Fruit fly (Drosophila melanogaster) whole organism, embryonic: ENCODE measurements around the gene CG15498.

Experiments used
- CG30431 ChIP-seq: fragments of 200-800 bp; sonication (Bioruptor generic); optimal IDR thresholded peaks from 2 replicates; lab custom pipeline; 2017; ENCODE audit warnings: missing biosample characterization, missing genetic modification characterization
- CG7271 ChIP-seq: fragments of 200-800 bp; sonication (Bioruptor generic); optimal IDR thresholded peaks from 2 replicates; lab custom pipeline; 2018; ENCODE audit warnings: missing biosample characterization, mild to moderate bottlenecking, missing genetic modification characterization, moderate library complexity
- CG9215 ChIP-seq: fragments of 200-800 bp; sonication (Bioruptor generic); IDR thresholded peaks from 2 replicates; pipeline ENCODE4 v1.3.6; 2022; ENCODE audit warnings: missing biosample characterization, missing genetic modification characterization
- CTCF ChIP-seq: fragments of 200-800 bp; sonication (Bioruptor generic); optimal IDR thresholded peaks from 2 replicates; lab custom pipeline; 2017; ENCODE audit warnings: missing biosample characterization, mild to moderate bottlenecking, missing genetic modification characterization, moderate library complexity
- Hr39 ChIP-seq: fragments of >200 bp; optimal IDR thresholded peaks from 2 replicates; lab custom pipeline; 2017
- ab ChIP-seq: fragments of 200-800 bp; sonication (Bioruptor generic); optimal IDR thresholded peaks from 2 replicates; lab custom pipeline; 2016; ENCODE audit warnings: missing biosample characterization, missing genetic modification characterization
- crol ChIP-seq: fragments of 200-800 bp; sonication (Bioruptor generic); IDR thresholded peaks from 2 replicates; pipeline ENCODE4 v1.3.6; 2022; ENCODE audit warnings: missing biosample characterization, missing genetic modification characterization
- gt ChIP-seq: fragments of 200-800 bp; sonication (Bioruptor generic); IDR thresholded peaks from 2 replicates; pipeline ENCODE4 v1.3.6; 2022; ENCODE audit warnings: missing biosample characterization, missing genetic modification characterization
- h ChIP-seq: fragments of >200 bp; optimal IDR thresholded peaks from 2 replicates; lab custom pipeline; 2017
- hkb ChIP-seq, 2 experiments: fragments of 200-800 bp in 1 of 2; fragments of >200 bp in 1 of 2; sonication (Bioruptor generic) in 1 of 2; IDR thresholded peaks in 1 of 2; optimal IDR thresholded peaks in 1 of 2; 2 replicates each; pipeline versions ENCODE4 v1.3.6 to Lab custom; 2017 to 2022; ENCODE audit warnings: missing biosample characterization in 1 of 2, missing genetic modification characterization in 1 of 2
- jing ChIP-seq: fragments of 200-800 bp; sonication (Bioruptor generic); optimal IDR thresholded peaks from 2 replicates; lab custom pipeline; 2018; ENCODE audit warnings: missing biosample characterization, mild to moderate bottlenecking, missing genetic modification characterization
- sd ChIP-seq: fragments of 200-800 bp; sonication (Bioruptor generic); optimal IDR thresholded peaks from 3 replicates; lab custom pipeline; 2018; ENCODE audit warnings: missing biosample characterization, mild to moderate bottlenecking, missing genetic modification characterization, moderate library complexity
- sens ChIP-seq: fragments of 200-800 bp; sonication (Bioruptor generic); peaks from one replicate; lab custom pipeline; 2016; ENCODE audit warnings: missing biosample characterization, missing genetic modification characterization
- wor ChIP-seq: fragments of 200-800 bp; sonication (Bioruptor generic); IDR thresholded peaks from 2 replicates; pipeline ENCODE4 v1.3.6; 2022; ENCODE audit warnings: missing biosample characterization, missing genetic modification characterization

- TF ChIP-seq jing (no peak), CTCF (GFP tag; lab: Kevin White, UChicago) (no peak), wor (no peak), gt (GFP tag; lab: Robert Waterston, UW) (no peak), hkb (optimal IDR thresholded peaks at IDR 0.05; lab: Kevin White, UChicago) (no peak), hkb (GFP tag; IDR thresholded peaks at IDR 0.05; lab: Robert Waterston, UW) (no peak), sens (no peak), CG30431 (no peak), CG7271 (no peak), CG9215 (GFP tag; lab: Robert Waterston, UW) (no peak), Hr39 (lab: Kevin White, UChicago) (no peak), sd (no peak), crol (no peak), h (no peak), ab (GFP tag; lab: Kevin White, UChicago) (no peak)
Observed at dm6 chr3R:21551565-21551964, 17.4 kb downstream of the CG15498 start.
